Worm (Caenorhabditis elegans) whole organism, late embryonic: ENCODE data around the gene elp-1.

Experiments
- C08G9.2 ChIP-seq: sonication (generic microtip); optimal IDR thresholded peaks from 2 replicates; lab custom pipeline; 2016; ENCODE audit warnings: mild to moderate bottlenecking, missing genetic modification characterization, moderate library complexity, missing compliant biosample characterization
- Y22D7AL.16 ChIP-seq: sonication (generic microtip); optimal IDR thresholded peaks from 2 replicates; lab custom pipeline; 2016; ENCODE audit warnings: missing genetic modification characterization, missing compliant biosample characterization
- ahr-1 ChIP-seq: sonication (generic microtip); optimal IDR thresholded peaks from 2 replicates; lab custom pipeline; 2016; ENCODE audit warnings: missing genetic modification characterization, missing compliant biosample characterization
- ama-1 ChIP-seq: fragments of 150-350 bp; optimal IDR thresholded peaks from 2 replicates; lab custom pipeline; 2014
- fax-1 ChIP-seq: sonication (generic microtip); optimal IDR thresholded peaks from 2 replicates; lab custom pipeline; 2016; ENCODE audit warnings: missing genotype, missing genetic modification characterization, missing compliant biosample characterization
- hlh-13 ChIP-seq: fragments of 200-800 bp; sonication (Bioruptor generic); optimal IDR thresholded peaks from 2 replicates; lab custom pipeline; 2018; ENCODE audit warnings: mild to moderate bottlenecking, missing genetic modification characterization, missing compliant biosample characterization
- hlh-30 ChIP-seq: sonication (generic microtip); optimal IDR thresholded peaks from 2 replicates; lab custom pipeline; 2017; ENCODE audit warnings: antibody characterized with exemption, missing genetic modification characterization, missing compliant biosample characterization; ENCODE audit not compliant: insufficient read depth
- hlh-8 ChIP-seq: sonication (generic microtip); optimal IDR thresholded peaks from 2 replicates; lab custom pipeline; 2016; ENCODE audit warnings: missing genotype, missing genetic modification characterization, missing compliant biosample characterization
- lim-6 ChIP-seq: sonication (generic microtip); optimal IDR thresholded peaks from 2 replicates; lab custom pipeline; 2016; ENCODE audit warnings: missing genetic modification characterization, missing compliant biosample characterization
- lin-11 ChIP-seq: fragments of 200-800 bp; sonication (Bioruptor generic); optimal IDR thresholded peaks from 2 replicates; lab custom pipeline; 2018; ENCODE audit warnings: mild to moderate bottlenecking, missing genetic modification characterization, missing compliant biosample characterization
- nhr-11 ChIP-seq: fragments of 150-350 bp; optimal IDR thresholded peaks from 2 replicates; lab custom pipeline; 2014; ENCODE audit warnings: missing biosample characterization, missing genetic modification characterization
- pag-3 ChIP-seq: sonication (generic microtip); optimal IDR thresholded peaks from 2 replicates; lab custom pipeline; 2016; ENCODE audit warnings: missing compliant biosample characterization, missing genetic modification characterization, borderline replicate concordance
- rnt-1 ChIP-seq: sonication (generic microtip); optimal IDR thresholded peaks from 2 replicates; lab custom pipeline; 2016; ENCODE audit warnings: missing genetic modification characterization, missing compliant biosample characterization
- unc-55 ChIP-seq: sonication (generic microtip); optimal IDR thresholded peaks from 2 replicates; lab custom pipeline; 2017; ENCODE audit warnings: missing biosample characterization, missing genetic modification reagents, missing genetic modification characterization

DNA sequence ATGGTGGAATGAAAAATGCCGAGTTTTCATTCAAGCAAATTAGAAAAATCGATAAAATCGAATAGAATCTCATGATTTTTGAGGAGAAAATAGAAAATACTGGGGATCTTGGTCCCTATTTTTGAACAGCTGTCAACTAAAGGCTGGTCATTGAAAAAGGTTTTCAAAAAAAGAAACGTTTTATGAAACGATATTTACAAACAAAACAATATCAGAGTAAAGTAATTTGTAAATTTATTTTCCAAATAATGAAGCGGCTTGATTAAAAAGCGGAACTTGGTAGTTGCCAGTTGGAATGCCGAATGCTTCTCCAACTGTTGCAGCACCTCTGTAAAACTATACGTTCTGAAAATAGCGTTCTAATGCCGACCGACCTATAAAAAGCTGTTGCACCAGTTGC lies 3.7 kb upstream of the elp-1 start, which contains the start of gene F38A6.5:
- TF ChIP-seq C08G9.2 (tag; lab: Kevin White, UChicago) (no peak), rnt-1 (tag; lab: Kevin White, UChicago) (no peak), hlh-30 (tag; lab: Kevin White, UChicago) (no peak), lim-6 (tag; lab: Kevin White, UChicago) (no peak), nhr-11 (tag; lab: Kevin White, UChicago) (no peak), ahr-1 (tag; lab: Kevin White, UChicago) (no peak), lin-11 (no peak), hlh-8 (tag; lab: Kevin White, UChicago) (no peak), ama-1 (lab: Kevin White, UChicago) (no peak), Y22D7AL.16 (tag; lab: Kevin White, UChicago) (no peak), hlh-13 (GFP tag; lab: Kevin White, UChicago) (no peak), fax-1 (tag; lab: Kevin White, UChicago) (no peak), unc-55 (GFP tag; lab: Kevin White, UChicago) (no peak), pag-3 (no peak)
